Fruit fly (Drosophila melanogaster) whole organism: ENCODE results near the gene shtd.

Source experiments
- CG8478 ChIP-seq: fragments of >200 bp; optimal IDR thresholded peaks from 2 replicates; lab custom pipeline; 2018; ENCODE audit warnings: inconsistent platforms
- Dll ChIP-seq: fragments of >200 bp; optimal IDR thresholded peaks from 2 replicates; lab custom pipeline; 2017
- EcR ChIP-seq, 2 experiments: fragments of >200 bp; optimal IDR thresholded peaks; 2 replicates each; lab custom pipeline; 2017; ENCODE audit warnings: missing biosample characterization in 2 of 2, missing genetic modification characterization in 2 of 2, missing genetic modification reagents in 2 of 2
- pan ChIP-seq: fragments of >200 bp; optimal IDR thresholded peaks from 2 replicates; lab custom pipeline; 2017
- psq ChIP-seq: fragments of >200 bp; optimal IDR thresholded peaks from 2 replicates; lab custom pipeline; 2017
- usp ChIP-seq: fragments of >200 bp; optimal IDR thresholded peaks from 2 replicates; lab custom pipeline; 2017; ENCODE audit warnings: missing biosample characterization, missing genetic modification characterization, mixed read lengths

shtd gene

dm6 chrX:15462436-15462857, at the start of gene shtd, which contains the start of the genes CG6294 and CG6299:
Gene shtd, minus strand, starts transcription at chrX:15462441.
Gene CG6294, plus strand, starts transcription at chrX:15462722.
Gene CG6299, plus strand, starts transcription at chrX:15462722.
- no peak for TF ChIP-seq usp (GFP tag; lab: Kevin White, UChicago)
- no peak for TF ChIP-seq CG8478 (lab: Kevin White, UChicago)
- TF ChIP-seq pan (lab: Kevin White, UChicago): no peak
- TF ChIP-seq Dll (lab: Kevin White, UChicago): no peak
- no peak for TF ChIP-seq EcR (GFP tag; optimal IDR thresholded peaks at IDR 0.05; lab: Kevin White, UChicago)
- TF ChIP-seq psq (lab: Kevin White, UChicago): no peak

dm6 chrX:15511399-15511798, 49.2 kb upstream of the shtd start:
- TF ChIP-seq EcR (GFP tag; optimal IDR thresholded peaks at IDR 0.05; lab: Kevin White, UChicago): no peak
- no peak for TF ChIP-seq pan (lab: Kevin White, UChicago)
- no peak for TF ChIP-seq psq (lab: Kevin White, UChicago)
- no peak for TF ChIP-seq CG8478 (lab: Kevin White, UChicago)
- TF ChIP-seq Dll (lab: Kevin White, UChicago): no peak
- TF ChIP-seq usp (GFP tag; lab: Kevin White, UChicago): no peak

- TF ChIP-seq usp (GFP tag; lab: Kevin White, UChicago) (no peak), Dll (lab: Kevin White, UChicago) (no peak), psq (lab: Kevin White, UChicago) (no peak), pan (lab: Kevin White, UChicago) (no peak), EcR (GFP tag; optimal IDR thresholded peaks at IDR 0.05; lab: Kevin White, UChicago) (no peak), CG8478 (lab: Kevin White, UChicago) (no peak)
Observed at dm6 chrX:15502864-15503263, 40.6 kb upstream of the shtd start.

- TF ChIP-seq usp (GFP tag; lab: Kevin White, UChicago) (no peak), pan (lab: Kevin White, UChicago) (no peak), psq (lab: Kevin White, UChicago) (no peak), CG8478 (lab: Kevin White, UChicago) (no peak), Dll (lab: Kevin White, UChicago) (no peak), EcR (GFP tag; optimal IDR thresholded peaks at IDR 0.05; lab: Kevin White, UChicago) (no peak)
Observed at dm6 chrX:15501706-15502267, 39.5 kb upstream of the shtd start.

- TF ChIP-seq pan (lab: Kevin White, UChicago) (no peak), EcR (GFP tag; optimal IDR thresholded peaks at IDR 0.05; lab: Kevin White, UChicago) (no peak), Dll (lab: Kevin White, UChicago) (no peak), psq (lab: Kevin White, UChicago) (no peak), CG8478 (lab: Kevin White, UChicago) (no peak), usp (GFP tag; lab: Kevin White, UChicago) (no peak)
Observed at dm6 chrX:15499996-15500904, 38.0 kb upstream of the shtd start.

dm6 chrX:15498791-15499190, 36.5 kb upstream of the shtd start:
- TF ChIP-seq CG8478 (lab: Kevin White, UChicago) (no peak), Dll (lab: Kevin White, UChicago) (no peak), usp (GFP tag; lab: Kevin White, UChicago) (no peak)

- TF ChIP-seq Dll (lab: Kevin White, UChicago): no peak
- no peak for TF ChIP-seq pan (lab: Kevin White, UChicago)
- TF ChIP-seq CG8478 (lab: Kevin White, UChicago): no peak
- no peak for TF ChIP-seq EcR (GFP tag; optimal IDR thresholded peaks at IDR 0.05; lab: Kevin White, UChicago)
- no peak for TF ChIP-seq psq (lab: Kevin White, UChicago)
- no peak for TF ChIP-seq usp (GFP tag; lab: Kevin White, UChicago)
Observed at dm6 chrX:15497440-15498271, 35.4 kb upstream of the shtd start.

- TF ChIP-seq EcR (GFP tag; optimal IDR thresholded peaks at IDR 0.05; lab: Kevin White, UChicago) (no peak), usp (GFP tag; lab: Kevin White, UChicago) (no peak)
Observed at dm6 chrX:15496651-15497409, 34.6 kb upstream of the shtd start.

dm6 chrX:15495600-15496379, 33.5 kb upstream of the shtd start:
- TF ChIP-seq CG8478 (lab: Kevin White, UChicago) (no peak), Dll (lab: Kevin White, UChicago) (no peak), psq (lab: Kevin White, UChicago) (no peak), EcR (GFP tag; optimal IDR thresholded peaks at IDR 0.05; lab: Kevin White, UChicago) (no peak), pan (lab: Kevin White, UChicago) (no peak), usp (GFP tag; lab: Kevin White, UChicago) (no peak)
